Worm (Caenorhabditis elegans) whole organism, L4 larva: ENCODE measurements around the gene dlg-1.

ENCODE experiments used
- Y75B8A.6 ChIP-seq: fragments of 200-800 bp; sonication (Bioruptor generic); IDR thresholded peaks from 2 replicates; pipeline ENCODE4 v1.3.6; 2022; ENCODE audit warnings: missing genetic modification reagents, missing genetic modification characterization, missing compliant biosample characterization
- hlh-11 ChIP-seq: fragments of 200-800 bp; sonication (Bioruptor generic); optimal IDR thresholded peaks from 2 replicates; lab custom pipeline; 2018; ENCODE audit warnings: mild to moderate bottlenecking, missing genetic modification characterization, missing compliant biosample characterization
- pqm-1 ChIP-seq: sonication (generic microtip); optimal IDR thresholded peaks from 2 replicates; lab custom pipeline; 2017; ENCODE audit warnings: missing biosample characterization, missing genetic modification characterization

ce11 chrX:5485931-5486537 is 6.5 kb downstream of the dlg-1 start, which contains the start of gene C25F6.1:
- TF ChIP-seq pqm-1: no peak
- no peak for TF ChIP-seq hlh-11 (tag; lab: Kevin White, UChicago)
- no peak for TF ChIP-seq Y75B8A.6 (GFP tag; lab: Robert Waterston, UW)
